Worm (Caenorhabditis elegans): Measurements from ENCODE around the gene ZC262.13.

The ZC262.13 gene

ce11 chrIII:8325574-8326513, at the start of gene ZC262.13:
Gene ZC262.13 (plus strand): TSS chrIII:8326214.
- TF ChIP-seq him-1 (tag; optimal IDR thresholded peaks at IDR 0.05) (no peak), W03F9.2 (tag; optimal IDR thresholded peaks at IDR 0.05) (no peak), dao-5 (tag; optimal IDR thresholded peaks at IDR 0.05) (no peak)

ce11 chrIII:8278801-8279200, 47.2 kb upstream of the ZC262.13 start, which contains the start of gene mig-10:
Gene mig-10 (plus strand): TSS chrIII:8279101.
- TF ChIP-seq dao-5 (tag; optimal IDR thresholded peaks at IDR 0.05) (no peak), him-1 (tag; optimal IDR thresholded peaks at IDR 0.05) (no peak), W03F9.2 (tag; optimal IDR thresholded peaks at IDR 0.05) (no peak)

ce11 chrIII:8279567-8279966, 46.4 kb upstream of the ZC262.13 start:
- TF ChIP-seq dao-5 (tag; optimal IDR thresholded peaks at IDR 0.05), result no peak
- TF ChIP-seq W03F9.2 (tag; optimal IDR thresholded peaks at IDR 0.05), result no peak
- no peak for TF ChIP-seq him-1 (tag; optimal IDR thresholded peaks at IDR 0.05)

- TF ChIP-seq dao-5 (tag; optimal IDR thresholded peaks at IDR 0.05), result no peak
These were observed 45.7 kb upstream of the ZC262.13 start for ce11 chrIII:8280352-8280751.

ce11 chrIII:8281310-8281709, 44.7 kb upstream of the ZC262.13 start:
- TF ChIP-seq W03F9.2 (tag; optimal IDR thresholded peaks at IDR 0.05), result no peak
- no peak for TF ChIP-seq him-1 (tag; optimal IDR thresholded peaks at IDR 0.05)
- TF ChIP-seq dao-5 (tag; optimal IDR thresholded peaks at IDR 0.05), result no peak

- no peak for TF ChIP-seq him-1 (tag; optimal IDR thresholded peaks at IDR 0.05)
- TF ChIP-seq dao-5 (tag; optimal IDR thresholded peaks at IDR 0.05), result no peak
- no peak for TF ChIP-seq W03F9.2 (tag; optimal IDR thresholded peaks at IDR 0.05)
These were observed 42.5 kb upstream of the ZC262.13 start for ce11 chrIII:8283525-8283924.

- TF ChIP-seq him-1 (tag; optimal IDR thresholded peaks at IDR 0.05), result no peak
- TF ChIP-seq dao-5 (tag; optimal IDR thresholded peaks at IDR 0.05), result no peak
- no peak for TF ChIP-seq W03F9.2 (tag; optimal IDR thresholded peaks at IDR 0.05)
These were observed 40.0 kb upstream of the ZC262.13 start for ce11 chrIII:8286003-8286402.

- TF ChIP-seq dao-5 (tag; optimal IDR thresholded peaks at IDR 0.05), result no peak
- no peak for TF ChIP-seq W03F9.2 (tag; optimal IDR thresholded peaks at IDR 0.05)
- no peak for TF ChIP-seq him-1 (tag; optimal IDR thresholded peaks at IDR 0.05)
These were observed 39.2 kb upstream of the ZC262.13 start for ce11 chrIII:8286824-8287223.

ce11 chrIII:8287519-8287918, 38.5 kb upstream of the ZC262.13 start:
- TF ChIP-seq him-1 (tag; optimal IDR thresholded peaks at IDR 0.05), result no peak
- no peak for TF ChIP-seq W03F9.2 (tag; optimal IDR thresholded peaks at IDR 0.05)
- TF ChIP-seq dao-5 (tag; optimal IDR thresholded peaks at IDR 0.05), result no peak

- no peak for TF ChIP-seq him-1 (tag; optimal IDR thresholded peaks at IDR 0.05)
- TF ChIP-seq W03F9.2 (tag; optimal IDR thresholded peaks at IDR 0.05), result no peak
- TF ChIP-seq dao-5 (tag; optimal IDR thresholded peaks at IDR 0.05), result no peak
These were observed 36.8 kb upstream of the ZC262.13 start for ce11 chrIII:8289181-8289580.

ce11 chrIII:8291268-8292032, 34.6 kb upstream of the ZC262.13 start:
- no peak for TF ChIP-seq dao-5 (tag; optimal IDR thresholded peaks at IDR 0.05)
- TF ChIP-seq him-1 (tag; optimal IDR thresholded peaks at IDR 0.05), result no peak
- TF ChIP-seq W03F9.2 (tag; optimal IDR thresholded peaks at IDR 0.05), result no peak

- no peak for TF ChIP-seq him-1 (tag; optimal IDR thresholded peaks at IDR 0.05)
- no peak for TF ChIP-seq W03F9.2 (tag; optimal IDR thresholded peaks at IDR 0.05)
- TF ChIP-seq dao-5 (tag; optimal IDR thresholded peaks at IDR 0.05), result no peak
These were observed 32.8 kb upstream of the ZC262.13 start for ce11 chrIII:8293260-8293659.

- no peak for TF ChIP-seq W03F9.2 (tag; optimal IDR thresholded peaks at IDR 0.05)
- TF ChIP-seq dao-5 (tag; optimal IDR thresholded peaks at IDR 0.05), result no peak
- TF ChIP-seq him-1 (tag; optimal IDR thresholded peaks at IDR 0.05), result no peak
These were observed 27.6 kb upstream of the ZC262.13 start for ce11 chrIII:8298216-8298920.

Measured in whole organism, L4/young adult.